Worm (Caenorhabditis elegans): ENCODE measurements around the gene K07D4.5.

DNA sequence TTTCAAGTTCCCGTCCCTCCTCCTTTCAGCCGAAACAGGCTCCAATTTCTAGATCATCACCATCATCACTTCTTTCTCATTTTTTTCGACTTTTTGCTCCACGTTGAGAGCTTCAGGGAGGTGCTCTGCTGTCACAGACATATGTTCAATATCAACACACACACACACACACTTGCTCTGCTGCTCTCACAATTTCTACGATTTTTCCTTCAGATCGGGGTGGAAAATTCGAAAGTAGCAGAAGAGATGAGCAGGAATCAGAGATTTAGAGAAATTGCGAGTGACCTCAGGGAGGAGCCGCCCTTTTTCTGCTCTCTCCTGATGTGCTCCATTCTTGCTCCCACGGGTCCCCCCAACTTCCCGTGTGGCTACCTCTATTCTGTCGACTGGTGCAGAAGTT, 13.2 kb upstream of the K07D4.5 start, which contains the start of gene pqn-48:
- TF ChIP-seq nhr-25 (tag; optimal IDR thresholded peaks at IDR 0.05) (no peak), lin-39 (tag; optimal IDR thresholded peaks at IDR 0.05) (no peak), lsy-2 (tag; optimal IDR thresholded peaks at IDR 0.05) (no peak), ceh-16 (tag; optimal IDR thresholded peaks at IDR 0.05) (no peak), R02D3.7 (tag; optimal IDR thresholded peaks at IDR 0.05) (no peak), mab-5 (tag; optimal IDR thresholded peaks at IDR 0.05) (no peak), snpc-4 (tag; optimal IDR thresholded peaks at IDR 0.05) (no peak), unc-62 (GFP tag; optimal IDR thresholded peaks at IDR 0.05) (no peak), elt-3 (tag; optimal IDR thresholded peaks at IDR 0.05) (no peak), fos-1 (tag; optimal IDR thresholded peaks at IDR 0.05) (no peak), zag-1 (tag; optimal IDR thresholded peaks at IDR 0.05) (no peak), unc-39 (tag; optimal IDR thresholded peaks at IDR 0.05) (no peak), blmp-1 (tag; optimal IDR thresholded peaks at IDR 0.05; ENCODE audit: insufficient read depth) (no peak), elt-1 (tag; optimal IDR thresholded peaks at IDR 0.05) (no peak)

All from whole organism, L2 larva.